Worm (Caenorhabditis elegans): ENCODE measurements around the gene oac-57.
A peak's percentile ranks its signal among the peaks of the same experiment; 100 is the strongest.

oac-57 gene

DNA sequence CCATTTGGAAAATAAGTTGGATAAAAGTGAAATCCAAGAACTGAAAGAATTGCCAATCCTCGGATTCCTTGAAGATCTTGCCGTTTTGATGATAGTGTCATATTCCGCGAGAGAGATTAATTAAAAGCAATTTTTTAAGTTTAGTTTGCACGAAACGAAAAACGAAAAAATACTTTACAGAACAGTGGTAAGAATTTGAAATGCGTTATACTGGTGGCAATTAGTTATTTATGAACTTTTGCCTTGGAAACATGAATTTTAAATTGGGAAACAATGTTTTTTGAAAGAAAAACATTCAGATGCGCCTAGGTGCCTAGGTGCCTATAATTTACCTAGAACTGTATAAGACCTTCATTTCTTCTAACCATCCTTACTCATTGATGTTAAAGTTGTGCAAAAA, at the start of gene oac-57:
Gene oac-57 (minus strand): TSS at position 101 of the 400 bp plus-strand sequence.
- TF ChIP-seq lim-6 (tag; optimal IDR thresholded peaks at IDR 0.05): no peak
- no peak for TF ChIP-seq Y22D7AL.16 (tag; optimal IDR thresholded peaks at IDR 0.05)
- TF ChIP-seq sox-2 (GFP tag; IDR thresholded peaks at IDR 0.05): no peak
- TF ChIP-seq hlh-13 (GFP tag; optimal IDR thresholded peaks at IDR 0.05): no peak
- no peak for TF ChIP-seq pha-4 (tag; optimal IDR thresholded peaks at IDR 0.05)
- no peak for TF ChIP-seq ceh-18 (tag; optimal IDR thresholded peaks at IDR 0.05)
- TF ChIP-seq fkh-6 (tag; optimal IDR thresholded peaks at IDR 0.05): no peak
- no peak for TF ChIP-seq hlh-8 (tag; optimal IDR thresholded peaks at IDR 0.05)
- TF ChIP-seq tbx-2 (tag; optimal IDR thresholded peaks at IDR 0.05): no peak
- TF ChIP-seq ceh-31 (tag; optimal IDR thresholded peaks at IDR 0.05): no peak
- no peak for TF ChIP-seq ceh-24 (tag; optimal IDR thresholded peaks at IDR 0.05)
- no peak for TF ChIP-seq elt-4 (tag; optimal IDR thresholded peaks at IDR 0.05)
- no peak for TF ChIP-seq ets-4 (tag; optimal IDR thresholded peaks at IDR 0.05)
- TF ChIP-seq ceh-6 (GFP tag; optimal IDR thresholded peaks at IDR 0.05): no peak
- no peak for TF ChIP-seq nhr-11 (tag; optimal IDR thresholded peaks at IDR 0.05)
- TF ChIP-seq ztf-16 (tag; optimal IDR thresholded peaks at IDR 0.05): no peak
- no peak for TF ChIP-seq pax-1 (tag; optimal IDR thresholded peaks at IDR 0.05)

DNA sequence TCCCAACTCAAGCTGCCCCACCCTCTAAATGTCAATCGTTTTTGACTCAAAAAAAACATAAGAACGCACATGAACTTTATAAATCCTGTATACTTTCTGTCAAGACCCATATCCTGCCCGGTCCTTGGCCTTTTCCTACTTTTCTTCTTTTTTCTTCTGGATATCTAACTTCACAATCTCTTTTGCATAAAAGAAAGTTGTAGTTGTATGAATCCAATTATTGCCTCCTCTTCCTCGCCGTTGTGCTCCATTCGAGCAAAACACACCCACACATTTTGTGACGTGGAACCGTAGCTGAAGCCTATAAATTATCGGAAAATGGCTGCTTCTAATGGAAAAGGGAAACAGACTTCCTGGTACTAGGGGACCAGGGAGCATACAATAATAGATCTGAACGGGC, 42.6 kb upstream of the oac-57 start:
- TF ChIP-seq lin-11 (tag; optimal IDR thresholded peaks at IDR 0.05) (no peak), ceh-2 (tag; optimal IDR thresholded peaks at IDR 0.05) (no peak), tbx-2 (tag; optimal IDR thresholded peaks at IDR 0.05) (no peak), C38D4.7 (GFP tag; optimal IDR thresholded peaks at IDR 0.05) (no peak), fkh-6 (tag; optimal IDR thresholded peaks at IDR 0.05) (no peak), zip-5 (tag; optimal IDR thresholded peaks at IDR 0.05) (no peak), unc-42 (tag; optimal IDR thresholded peaks at IDR 0.05) (peak; percentile 37), ceh-18 (tag; optimal IDR thresholded peaks at IDR 0.05) (no peak)

DNA sequence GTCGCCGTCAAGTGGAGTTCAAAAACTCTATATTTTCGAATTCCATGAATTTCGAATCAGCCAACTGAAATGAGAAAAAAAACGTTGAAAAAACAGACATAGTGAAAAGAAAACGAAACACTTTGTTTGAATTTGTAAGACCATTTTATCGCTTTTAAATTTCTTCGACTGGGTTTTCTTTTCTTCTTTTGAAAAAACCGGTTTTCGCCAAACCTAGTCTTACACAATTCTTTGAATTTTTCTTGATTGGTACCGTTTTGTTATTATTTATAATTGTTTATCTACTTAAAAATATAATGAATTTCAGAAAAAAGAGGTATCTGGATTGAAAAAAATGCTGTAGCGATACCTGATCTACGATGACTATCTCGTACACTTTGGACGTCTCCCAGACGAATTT, 42.0 kb upstream of the oac-57 start, which contains the start of gene best-22:
Gene best-22 (plus strand): TSS at position 301 of the 400 bp plus-strand sequence.
- TF ChIP-seq ets-4 (tag; optimal IDR thresholded peaks at IDR 0.05) (no peak), hlh-13 (GFP tag; optimal IDR thresholded peaks at IDR 0.05) (no peak), eyg-1 (tag; optimal IDR thresholded peaks at IDR 0.05) (no peak), sox-4 (tag; optimal IDR thresholded peaks at IDR 0.05) (no peak), ceh-6 (GFP tag; optimal IDR thresholded peaks at IDR 0.05) (no peak), madf-2 (tag; optimal IDR thresholded peaks at IDR 0.05) (no peak), nhr-232 (tag; optimal IDR thresholded peaks at IDR 0.05) (no peak), F13H6.1 (tag; optimal IDR thresholded peaks at IDR 0.05) (no peak), fkh-6 (tag; optimal IDR thresholded peaks at IDR 0.05) (no peak), ceh-18 (tag; optimal IDR thresholded peaks at IDR 0.05) (no peak), nhr-11 (tag; optimal IDR thresholded peaks at IDR 0.05) (no peak), C38D4.7 (GFP tag; optimal IDR thresholded peaks at IDR 0.05) (no peak), ceh-24 (tag; optimal IDR thresholded peaks at IDR 0.05) (no peak), sox-2 (GFP tag; IDR thresholded peaks at IDR 0.05) (no peak), pag-3 (tag; optimal IDR thresholded peaks at IDR 0.05; ENCODE audit: borderline replicate concordance) (no peak), unc-86 (tag; optimal IDR thresholded peaks at IDR 0.05) (no peak), sdc-2 (tag; optimal IDR thresholded peaks at IDR 0.05) (no peak), odd-2 (tag; optimal IDR thresholded peaks at IDR 0.05) (no peak), pat-9 (tag; optimal IDR thresholded peaks at IDR 0.05) (no peak), ceh-19 (GFP tag; optimal IDR thresholded peaks at IDR 0.05) (no peak)

DNA sequence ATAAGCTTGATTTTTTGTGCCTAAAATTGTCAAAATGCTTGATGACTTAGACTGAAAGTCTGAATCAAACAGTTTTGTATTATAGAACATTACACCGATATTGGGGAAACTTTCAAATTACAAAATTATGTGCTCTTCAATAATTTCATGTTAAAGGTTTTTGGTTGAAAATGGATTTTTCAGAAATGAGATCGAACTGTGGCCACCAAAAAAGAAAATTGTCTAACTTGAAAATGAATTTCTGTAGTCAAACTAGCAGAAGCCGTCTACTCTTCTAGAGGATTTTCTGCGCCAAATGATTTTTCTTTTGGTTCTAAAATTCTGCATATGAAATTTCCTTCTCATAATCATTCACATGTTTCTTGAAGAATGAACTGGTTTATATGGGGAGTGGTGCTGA, 33.3 kb upstream of the oac-57 start:
- TF ChIP-seq ceh-18 (tag; optimal IDR thresholded peaks at IDR 0.05) (no peak), lim-6 (tag; optimal IDR thresholded peaks at IDR 0.05) (no peak), ahr-1 (tag; optimal IDR thresholded peaks at IDR 0.05) (no peak), pha-4 (tag; optimal IDR thresholded peaks at IDR 0.05) (no peak), eyg-1 (tag; optimal IDR thresholded peaks at IDR 0.05) (no peak), ama-1 (optimal IDR thresholded peaks at IDR 0.05) (no peak), hlh-6 (tag; optimal IDR thresholded peaks at IDR 0.05) (no peak), hlh-30 (tag; optimal IDR thresholded peaks at IDR 0.05; ENCODE audit: insufficient read depth) (no peak), fkh-6 (tag; optimal IDR thresholded peaks at IDR 0.05) (no peak), elt-4 (tag; optimal IDR thresholded peaks at IDR 0.05) (no peak), ceh-14 (tag; optimal IDR thresholded peaks at IDR 0.05) (no peak), T23F11.4 (GFP tag; optimal IDR thresholded peaks at IDR 0.05) (no peak), ceh-30 (tag; optimal IDR thresholded peaks at IDR 0.05) (no peak), rnt-1 (tag; optimal IDR thresholded peaks at IDR 0.05) (no peak), zip-5 (tag; optimal IDR thresholded peaks at IDR 0.05) (no peak), fkh-10 (GFP tag; optimal IDR thresholded peaks at IDR 0.05) (no peak)
